Worm (Caenorhabditis elegans) whole organism, mixed stage, embryonic: ENCODE measurements around the gene vps-54.
A peak's percentile ranks its signal among the peaks of the same experiment; 100 is the strongest.

ENCODE experiments used
- bed-3 ChIP-seq: fragments of 200-800 bp; sonication (Bioruptor generic); optimal IDR thresholded peaks from 3 replicates; lab custom pipeline; 2018; ENCODE audit warnings: mild to moderate bottlenecking, missing genetic modification characterization, moderate library complexity, missing compliant biosample characterization
- blmp-1 ChIP-seq: fragments of 150-350 bp; optimal IDR thresholded peaks from 2 replicates; lab custom pipeline; 2014; ENCODE audit warnings: missing biosample characterization, missing genetic modification characterization
- ceh-43 ChIP-seq: fragments of 200-800 bp; sonication (Bioruptor generic); optimal IDR thresholded peaks from 2 replicates; lab custom pipeline; 2018; ENCODE audit warnings: mild to moderate bottlenecking, missing genetic modification characterization, moderate library complexity, missing compliant biosample characterization
- ces-1 ChIP-seq: fragments of 150-350 bp; optimal IDR thresholded peaks from 2 replicates; lab custom pipeline; 2014; ENCODE audit warnings: missing biosample characterization, missing genetic modification reagents, missing genetic modification characterization
- cnd-1 ChIP-seq: fragments of 200-800 bp; sonication (Bioruptor generic); optimal IDR thresholded peaks from 2 replicates; lab custom pipeline; 2018; ENCODE audit warnings: mild to moderate bottlenecking, missing genetic modification characterization, missing compliant biosample characterization
- drap-1 ChIP-seq: fragments of 200-800 bp; sonication (Bioruptor generic); optimal IDR thresholded peaks from 3 replicates; lab custom pipeline; 2018; ENCODE audit warnings: mild to moderate bottlenecking, missing genetic modification characterization, missing compliant biosample characterization
- elt-3 ChIP-seq: fragments of 150-350 bp; optimal IDR thresholded peaks from 2 replicates; lab custom pipeline; 2014; ENCODE audit warnings: missing biosample characterization, missing genetic modification characterization
- flh-1 ChIP-seq: fragments of 200-800 bp; sonication (Bioruptor generic); optimal IDR thresholded peaks from 2 replicates; lab custom pipeline; 2018; ENCODE audit warnings: mild to moderate bottlenecking, missing genetic modification characterization, moderate library complexity, missing compliant biosample characterization
- hlh-1 ChIP-seq: fragments of 150-350 bp; optimal IDR thresholded peaks from 2 replicates; lab custom pipeline; 2014; ENCODE audit warnings: missing biosample characterization, missing genetic modification reagents, missing genetic modification characterization
- lin-13 ChIP-seq: fragments of 150-350 bp; optimal IDR thresholded peaks from 2 replicates; lab custom pipeline; 2014; ENCODE audit warnings: missing biosample characterization, missing genetic modification characterization
- lin-32 ChIP-seq: fragments of 200-800 bp; sonication (Bioruptor generic); optimal IDR thresholded peaks from 2 replicates; lab custom pipeline; 2018; ENCODE audit warnings: mild to moderate bottlenecking, missing genetic modification characterization, missing compliant biosample characterization
- lsy-2 ChIP-seq: fragments of 150-350 bp; optimal IDR thresholded peaks from 2 replicates; lab custom pipeline; 2014; ENCODE audit warnings: missing biosample characterization, missing genetic modification characterization
- mab-5 ChIP-seq: fragments of 150-350 bp; optimal IDR thresholded peaks from 2 replicates; lab custom pipeline; 2014; ENCODE audit warnings: missing biosample characterization, missing genetic modification characterization
- mep-1 ChIP-seq: fragments of 150-350 bp; optimal IDR thresholded peaks from 2 replicates; lab custom pipeline; 2017; ENCODE audit warnings: missing biosample characterization, missing genetic modification reagents, missing genetic modification characterization, inconsistent platforms
- mls-2 ChIP-seq: sonication (generic microtip); optimal IDR thresholded peaks from 2 replicates; lab custom pipeline; 2016; ENCODE audit warnings: mild to moderate bottlenecking, missing genetic modification characterization, moderate library complexity, missing compliant biosample characterization
- nhr-2 ChIP-seq: fragments of 150-350 bp; optimal IDR thresholded peaks from 2 replicates; lab custom pipeline; 2014; ENCODE audit warnings: missing biosample characterization, missing genetic modification characterization
- nhr-237 ChIP-seq: fragments of 150-350 bp; optimal IDR thresholded peaks from 2 replicates; lab custom pipeline; 2014; ENCODE audit warnings: missing biosample characterization, missing genetic modification characterization
- nhr-76 ChIP-seq: sonication (generic microtip); optimal IDR thresholded peaks from 2 replicates; lab custom pipeline; 2017; ENCODE audit warnings: missing biosample characterization, missing genetic modification characterization
- pha-4 ChIP-seq: fragments of 150-350 bp; optimal IDR thresholded peaks from 2 replicates; lab custom pipeline; 2018; ENCODE audit warnings: missing biosample characterization, missing genetic modification reagents, missing genetic modification characterization
- sem-2 ChIP-seq: fragments of 200-800 bp; sonication (Bioruptor generic); optimal IDR thresholded peaks from 2 replicates; lab custom pipeline; 2018; ENCODE audit warnings: mild to moderate bottlenecking, missing genetic modification characterization, missing compliant biosample characterization
- sptf-1 ChIP-seq: sonication (generic microtip); optimal IDR thresholded peaks from 2 replicates; lab custom pipeline; 2017; ENCODE audit warnings: mild to moderate bottlenecking, missing genetic modification characterization, moderate library complexity, missing compliant biosample characterization
- tbx-8 ChIP-seq: fragments of 200-800 bp; sonication (Bioruptor generic); optimal IDR thresholded peaks from 2 replicates; lab custom pipeline; 2018; ENCODE audit warnings: mild to moderate bottlenecking, missing genetic modification characterization, moderate library complexity, missing compliant biosample characterization
- unc-120 ChIP-seq: sonication (generic microtip); optimal IDR thresholded peaks from 2 replicates; lab custom pipeline; 2017; ENCODE audit warnings: missing genetic modification characterization, missing compliant biosample characterization; ENCODE audit not compliant: poor library complexity, severe bottlenecking
- unc-62 ChIP-seq: fragments of 150-350 bp; optimal IDR thresholded peaks from 2 replicates; lab custom pipeline; 2014; ENCODE audit warnings: missing biosample characterization, missing genetic modification reagents, missing genetic modification characterization
- zip-8 ChIP-seq: fragments of 150-350 bp; optimal IDR thresholded peaks from 2 replicates; lab custom pipeline; 2014; ENCODE audit warnings: missing biosample characterization, missing genetic modification characterization
- ztf-11 ChIP-seq: fragments of 150-350 bp; optimal IDR thresholded peaks from 2 replicates; lab custom pipeline; 2014; ENCODE audit warnings: missing biosample characterization, missing genetic modification characterization

vps-54 gene

ce11 chrV:10535325-10535724 lies 40.9 kb downstream of the vps-54 start:
- TF ChIP-seq sptf-1 (tag; lab: Kevin White, UChicago) (peak; percentile 6), tbx-8 (GFP tag; lab: Kevin White, UChicago) (no peak)

ce11 chrV:10532725-10533124 lies 43.5 kb downstream of the vps-54 start, which contains the start of gene txt-10:
txt-10 (minus strand) TSS chrV:10532825.
- TF ChIP-seq cnd-1 (tag; lab: Kevin White, UChicago) (no peak), tbx-8 (GFP tag; lab: Kevin White, UChicago) (no peak)
- TF ChIP-seq, all 35 proteins: peak for 0

- TF ChIP-seq nhr-237 (tag; lab: Kevin White, UChicago) = no peak
- TF ChIP-seq tbx-8 (GFP tag; lab: Kevin White, UChicago) = no peak
- no peak for TF ChIP-seq blmp-1 (tag; lab: Kevin White, UChicago)
- TF ChIP-seq flh-1 (GFP tag; lab: Kevin White, UChicago) = no peak
- no peak for TF ChIP-seq elt-3
- TF ChIP-seq sem-2 (GFP tag; lab: Kevin White, UChicago) = no peak
- TF ChIP-seq pha-4 (tag; lab: Kevin White, UChicago) = no peak
- no peak for TF ChIP-seq mls-2 (tag; lab: Kevin White, UChicago)
- TF ChIP-seq drap-1 (GFP tag; lab: Kevin White, UChicago) = no peak
- TF ChIP-seq ceh-43 (GFP tag; lab: Kevin White, UChicago) = no peak
These were observed 46.6 kb downstream of the vps-54 start for ce11 chrV:10529600-10529999.

DNA sequence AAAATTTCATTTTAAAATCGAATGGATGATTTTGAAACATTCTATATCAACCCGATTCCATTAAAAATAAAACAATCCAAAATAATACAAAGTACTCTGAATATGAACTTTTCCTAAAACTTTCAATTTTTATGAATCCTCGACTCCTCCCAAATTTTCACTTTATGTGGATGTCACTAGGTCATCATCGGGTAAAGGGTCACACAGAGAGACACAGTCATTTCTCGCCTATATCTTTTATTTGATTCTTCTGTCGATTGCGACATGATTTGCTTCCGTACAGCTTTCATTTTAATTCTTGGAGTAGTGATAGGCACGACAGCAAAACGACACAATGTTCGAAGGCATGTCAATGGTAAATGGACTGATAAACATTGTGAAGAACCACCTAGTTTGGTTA lies 47.7 kb downstream of the vps-54 start, which contains the start of gene F25D1.3:
Gene F25D1.3, plus strand, starts transcription at position 225 of the 400 bp plus-strand sequence.
- TF ChIP-seq lin-32 (GFP tag; lab: Kevin White, UChicago) (no peak), pha-4 (tag; lab: Kevin White, UChicago) (no peak), nhr-2 (no peak), tbx-8 (GFP tag; lab: Kevin White, UChicago) (no peak), elt-3 (no peak), hlh-1 (no peak), zip-8 (tag; lab: Kevin White, UChicago) (no peak), ces-1 (GFP tag; lab: Kevin White, UChicago) (no peak), nhr-237 (tag; lab: Kevin White, UChicago) (no peak), lsy-2 (no peak), blmp-1 (tag; lab: Kevin White, UChicago) (no peak), mep-1 (tag; lab: Kevin White, UChicago) (no peak), bed-3 (no peak), mab-5 (tag; lab: Kevin White, UChicago) (no peak)

- no peak for TF ChIP-seq nhr-237 (tag; lab: Kevin White, UChicago)
- TF ChIP-seq unc-120 = peak; percentile 46
- TF ChIP-seq unc-62 = no peak
- TF ChIP-seq bed-3 = no peak
- no peak for TF ChIP-seq nhr-76 (tag; lab: Kevin White, UChicago)
- no peak for TF ChIP-seq cnd-1 (tag; lab: Kevin White, UChicago)
- TF ChIP-seq ztf-11 (tag; lab: Kevin White, UChicago) = no peak
- TF ChIP-seq mep-1 (tag; lab: Kevin White, UChicago) = peak; percentile 2
- TF ChIP-seq lsy-2 = peak; percentile 25
- TF ChIP-seq lin-13 (tag; lab: Kevin White, UChicago) = no peak
- TF ChIP-seq pha-4 (tag; lab: Kevin White, UChicago) = no peak
- TF ChIP-seq blmp-1 (tag; lab: Kevin White, UChicago) = no peak
- no peak for TF ChIP-seq elt-3
- TF ChIP-seq mls-2 (tag; lab: Kevin White, UChicago) = no peak
These were observed 50.3 kb downstream of the vps-54 start, which contains the start of the genes C35A5.8 and hda-11 for ce11 chrV:10525902-10526301. C35A5.8 (minus strand) TSS chrV:10525908. hda-11 (plus strand) TSS chrV:10526184.

DNA sequence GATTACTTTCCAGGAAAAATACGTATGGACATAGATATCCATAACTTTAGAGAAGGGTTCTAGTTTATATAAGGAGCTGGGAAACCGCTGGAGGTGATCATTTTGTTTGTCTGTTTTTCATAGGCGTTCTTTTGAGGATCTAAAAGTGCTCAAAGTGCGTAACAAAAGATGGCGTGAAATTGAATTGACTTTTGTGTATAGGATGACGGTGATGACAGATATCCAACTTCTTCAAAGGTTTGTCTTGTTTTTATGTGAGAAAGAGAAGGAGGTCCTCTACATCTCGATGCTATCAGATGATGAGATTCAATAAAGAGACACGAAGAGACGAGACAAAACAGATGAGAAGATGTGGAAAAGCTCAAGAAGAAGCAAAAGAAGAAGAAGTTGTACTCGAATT lies 59.5 kb downstream of the vps-54 start:
- TF ChIP-seq hlh-1 (no peak), tbx-8 (GFP tag; lab: Kevin White, UChicago) (no peak), unc-62 (no peak), ces-1 (GFP tag; lab: Kevin White, UChicago) (peak; percentile 48)
